Worm (Caenorhabditis elegans) whole organism, L3 larva: ENCODE data around the gene W02G9.3.

Source experiments
- R02D3.7 ChIP-seq: fragments of 150-350 bp; optimal IDR thresholded peaks from 2 replicates; lab custom pipeline; 2014; ENCODE audit warnings: missing biosample characterization, missing genetic modification characterization
- ZK546.5 ChIP-seq: sonication (generic microtip); optimal IDR thresholded peaks from 2 replicates; lab custom pipeline; 2017; ENCODE audit warnings: missing biosample characterization, missing genetic modification characterization
- ama-1 ChIP-seq: fragments of 150-350 bp; optimal IDR thresholded peaks from 2 replicates; lab custom pipeline; 2018
- ceh-16 ChIP-seq: sonication (generic microtip); optimal IDR thresholded peaks from 2 replicates; lab custom pipeline; 2017; ENCODE audit warnings: missing biosample characterization, missing genetic modification characterization
- ceh-82 ChIP-seq: fragments of 150-350 bp; optimal IDR thresholded peaks from 2 replicates; lab custom pipeline; 2014; ENCODE audit warnings: missing biosample characterization, missing genetic modification characterization
- ceh-9 ChIP-seq: sonication (generic microtip); optimal IDR thresholded peaks from 2 replicates; lab custom pipeline; 2018; ENCODE audit warnings: missing biosample characterization, missing genetic modification characterization
- daf-12 ChIP-seq: fragments of 150-350 bp; optimal IDR thresholded peaks from 2 replicates; lab custom pipeline; 2014; ENCODE audit warnings: missing biosample characterization, missing genetic modification reagents, missing genetic modification characterization
- elt-1 ChIP-seq: fragments of 150-350 bp; optimal IDR thresholded peaks from 2 replicates; lab custom pipeline; 2014; ENCODE audit warnings: missing biosample characterization, missing genetic modification characterization
- elt-2 ChIP-seq: sonication (generic microtip); optimal IDR thresholded peaks from 2 replicates; lab custom pipeline; 2016; ENCODE audit warnings: missing genetic modification reagents, mild to moderate bottlenecking, missing genetic modification characterization, missing compliant biosample characterization
- elt-3 ChIP-seq, 3 experiments: fragments of 150-350 bp in 1 of 3; sonication (generic microtip) in 2 of 3; optimal IDR thresholded peaks; 2 replicates in 2 of 3; 4 replicates in 1 of 3; lab custom pipeline; 2014 to 2017; ENCODE audit warnings: missing biosample characterization in 3 of 3, missing genetic modification characterization in 3 of 3
- eor-1 ChIP-seq, 2 experiments: fragments of 150-350 bp; optimal IDR thresholded peaks; 2 replicates each; lab custom pipeline; 2014 to 2018; ENCODE audit warnings: missing biosample characterization in 2 of 2, missing genetic modification characterization in 2 of 2
- fkh-10 ChIP-seq: sonication (generic microtip); optimal IDR thresholded peaks from 2 replicates; lab custom pipeline; 2017; ENCODE audit warnings: missing biosample characterization, missing genetic modification reagents, missing genetic modification characterization
- fkh-2 ChIP-seq: fragments of 150-350 bp; optimal IDR thresholded peaks from 2 replicates; lab custom pipeline; 2014; ENCODE audit warnings: missing biosample characterization, missing genetic modification reagents, missing genetic modification characterization
- fos-1 ChIP-seq: fragments of 150-350 bp; optimal IDR thresholded peaks from 2 replicates; lab custom pipeline; 2014; ENCODE audit warnings: missing biosample characterization, missing genetic modification characterization
- hmg-11 ChIP-seq: sonication (generic microtip); optimal IDR thresholded peaks from 2 replicates; lab custom pipeline; 2016; ENCODE audit warnings: missing genetic modification characterization, missing compliant biosample characterization
- jun-1 ChIP-seq: fragments of 150-350 bp; optimal IDR thresholded peaks from 2 replicates; lab custom pipeline; 2014; ENCODE audit warnings: missing biosample characterization, missing genetic modification reagents, missing genetic modification characterization
- lin-15B ChIP-seq: fragments of 150-350 bp; optimal IDR thresholded peaks from 2 replicates; lab custom pipeline; 2014; ENCODE audit warnings: missing biosample characterization, missing genetic modification characterization
- lin-39 ChIP-seq: fragments of 150-350 bp; optimal IDR thresholded peaks from 2 replicates; lab custom pipeline; 2018; ENCODE audit warnings: missing biosample characterization, missing genetic modification reagents, missing genetic modification characterization
- lsy-12 ChIP-seq: sonication (generic microtip); optimal IDR thresholded peaks from 2 replicates; lab custom pipeline; 2016; ENCODE audit warnings: mild to moderate bottlenecking, missing genetic modification characterization, missing compliant biosample characterization
- mdl-1 ChIP-seq: fragments of 150-350 bp; optimal IDR thresholded peaks from 2 replicates; lab custom pipeline; 2014; ENCODE audit warnings: missing biosample characterization, missing genetic modification characterization
- nfya-1 ChIP-seq: sonication (generic microtip); optimal IDR thresholded peaks from 2 replicates; lab custom pipeline; 2017; ENCODE audit warnings: missing genetic modification characterization, mild to moderate bottlenecking, missing compliant biosample characterization, antibody characterized with exemption, moderate library complexity; ENCODE audit not compliant: insufficient read depth
- nhr-11 ChIP-seq: fragments of 150-350 bp; optimal IDR thresholded peaks from 2 replicates; lab custom pipeline; 2014; ENCODE audit warnings: missing biosample characterization, missing genetic modification characterization
- nhr-12 ChIP-seq: fragments of 150-350 bp; optimal IDR thresholded peaks from 2 replicates; lab custom pipeline; 2014; ENCODE audit warnings: missing biosample characterization, missing genetic modification characterization
- nhr-23 ChIP-seq: fragments of 150-350 bp; optimal IDR thresholded peaks from 2 replicates; lab custom pipeline; 2014; ENCODE audit warnings: missing biosample characterization, missing genetic modification reagents, missing genetic modification characterization
- nhr-237 ChIP-seq: fragments of 150-350 bp; optimal IDR thresholded peaks from 2 replicates; lab custom pipeline; 2014; ENCODE audit warnings: missing biosample characterization, missing genetic modification characterization
- nhr-43 ChIP-seq: sonication (generic microtip); optimal IDR thresholded peaks from 2 replicates; lab custom pipeline; 2016; ENCODE audit warnings: mild to moderate bottlenecking, missing genetic modification characterization, missing compliant biosample characterization; ENCODE audit not compliant: poor library complexity, severe bottlenecking
- nhr-77 ChIP-seq: fragments of 150-350 bp; optimal IDR thresholded peaks from 2 replicates; lab custom pipeline; 2014; ENCODE audit warnings: missing biosample characterization, missing genetic modification characterization
- pha-4 ChIP-seq: fragments of 150-350 bp; optimal IDR thresholded peaks from 2 replicates; lab custom pipeline; 2014; ENCODE audit warnings: missing biosample characterization, missing genetic modification reagents, missing genetic modification characterization
- pqm-1 ChIP-seq: fragments of 150-350 bp; optimal IDR thresholded peaks from 2 replicates; lab custom pipeline; 2017; ENCODE audit warnings: missing biosample characterization, missing genetic modification characterization, inconsistent platforms
- sea-2 ChIP-seq: fragments of 150-350 bp; sonication (generic microtip); optimal IDR thresholded peaks from 4 replicates; lab custom pipeline; 2014; ENCODE audit warnings: missing biosample characterization, missing genetic modification reagents, missing genetic modification characterization
- snpc-4 ChIP-seq: fragments of 150-350 bp; optimal IDR thresholded peaks from 2 replicates; lab custom pipeline; 2014; ENCODE audit warnings: missing biosample characterization, missing genetic modification characterization
- tbx-2 ChIP-seq: sonication (generic microtip); optimal IDR thresholded peaks from 2 replicates; lab custom pipeline; 2016; ENCODE audit warnings: mild to moderate bottlenecking, missing genetic modification characterization, missing compliant biosample characterization
- unc-62 ChIP-seq: fragments of 150-350 bp; sonication (generic microtip); optimal IDR thresholded peaks from 4 replicates; lab custom pipeline; 2014; ENCODE audit warnings: missing biosample characterization, missing genetic modification reagents, missing genetic modification characterization
- zag-1 ChIP-seq: fragments of 150-350 bp; optimal IDR thresholded peaks from 2 replicates; lab custom pipeline; 2014; ENCODE audit warnings: missing biosample characterization, missing genetic modification characterization
- ztf-11 ChIP-seq: fragments of 150-350 bp; optimal IDR thresholded peaks from 2 replicates; lab custom pipeline; 2014; ENCODE audit warnings: missing biosample characterization, missing genetic modification characterization

Gene W02G9.3

ce11 chrV:2639035-2639434, 33.8 kb upstream of the W02G9.3 start, which contains the start of gene W02H5.2:
Gene W02H5.2, plus strand, starts transcription at chrV:2639335.
- no peak for TF ChIP-seq eor-1 (tag; optimal IDR thresholded peaks at IDR 0.05; lab: Kevin White, UChicago)
- TF ChIP-seq hmg-11 (tag; lab: Kevin White, UChicago): no peak
- no peak for TF ChIP-seq nhr-12
- no peak for TF ChIP-seq ceh-9 (tag; lab: Kevin White, UChicago)
- TF ChIP-seq lsy-12 (tag; lab: Kevin White, UChicago): no peak
- TF ChIP-seq snpc-4 (tag; lab: Kevin White, UChicago): no peak
- no peak for TF ChIP-seq nhr-77 (tag; lab: Kevin White, UChicago)
- TF ChIP-seq ZK546.5 (tag; lab: Kevin White, UChicago): no peak
- no peak for TF ChIP-seq lin-39 (tag; lab: Kevin White, UChicago)
- no peak for TF ChIP-seq elt-1 (tag; lab: Kevin White, UChicago)
- no peak for TF ChIP-seq ztf-11
- no peak for TF ChIP-seq sea-2 (GFP tag; lab: Kevin White, UChicago)

ce11 chrV:2639506-2639905, 33.3 kb upstream of the W02G9.3 start:
- TF ChIP-seq daf-12 (tag; lab: Kevin White, UChicago): no peak
- TF ChIP-seq fkh-2 (tag; lab: Kevin White, UChicago): no peak
- TF ChIP-seq pha-4 (tag; lab: Kevin White, UChicago): no peak
- TF ChIP-seq nhr-43 (tag; lab: Kevin White, UChicago): no peak
- TF ChIP-seq nhr-237 (tag; lab: Kevin White, UChicago): no peak
- TF ChIP-seq nhr-77 (tag; lab: Kevin White, UChicago): no peak
- no peak for TF ChIP-seq elt-3 (tag; optimal IDR thresholded peaks at IDR 0.05; lab: Kevin White, UChicago)
- TF ChIP-seq elt-1 (tag; lab: Kevin White, UChicago): no peak
- no peak for TF ChIP-seq ama-1 (lab: Kevin White, UChicago)
- no peak for TF ChIP-seq eor-1 (tag; optimal IDR thresholded peaks at IDR 0.05; lab: Kevin White, UChicago)

ce11 chrV:2646067-2646466, 26.7 kb upstream of the W02G9.3 start:
- TF ChIP-seq nhr-23 (tag; lab: Kevin White, UChicago) (no peak), sea-2 (GFP tag; lab: Kevin White, UChicago) (no peak), ceh-82 (tag; lab: Kevin White, UChicago) (no peak), hmg-11 (tag; lab: Kevin White, UChicago) (no peak)

ce11 chrV:2647222-2647796, 25.5 kb upstream of the W02G9.3 start:
- TF ChIP-seq pqm-1 (tag; lab: Kevin White, UChicago): no peak
- TF ChIP-seq fos-1: no peak
- TF ChIP-seq jun-1 (tag; lab: Kevin White, UChicago): no peak
- peak; percentile 86 for TF ChIP-seq nfya-1

ce11 chrV:2650980-2651379, 21.8 kb upstream of the W02G9.3 start:
- TF ChIP-seq eor-1 (tag; optimal IDR thresholded peaks at IDR 0.05; lab: Kevin White, UChicago) (no peak), lin-15B (tag; lab: Kevin White, UChicago) (no peak), ceh-82 (tag; lab: Kevin White, UChicago) (no peak), nhr-77 (tag; lab: Kevin White, UChicago) (no peak)
- TF ChIP-seq, all 47 proteins: peak for 0

ce11 chrV:2652557-2653133, 20.1 kb upstream of the W02G9.3 start, which contains the start of the genes W02H5.8 and angl-1:
Gene W02H5.8, minus strand, starts transcription at chrV:2652657.
Gene angl-1, plus strand, starts transcription at chrV:2653083.
- TF ChIP-seq sea-2 (GFP tag; lab: Kevin White, UChicago): no peak
- no peak for TF ChIP-seq nhr-23 (tag; lab: Kevin White, UChicago)
- TF ChIP-seq mdl-1 (tag; lab: Kevin White, UChicago): no peak
- no peak for TF ChIP-seq hmg-11 (tag; lab: Kevin White, UChicago)
- TF ChIP-seq tbx-2 (tag; lab: Kevin White, UChicago): no peak
- no peak for TF ChIP-seq ceh-16 (tag; lab: Kevin White, UChicago)
- no peak for TF ChIP-seq jun-1 (tag; lab: Kevin White, UChicago)
- TF ChIP-seq zag-1 (tag; lab: Kevin White, UChicago): no peak
- TF ChIP-seq nhr-11 (tag; lab: Kevin White, UChicago): no peak
- TF ChIP-seq eor-1 (tag; optimal IDR thresholded peaks at IDR 0.05; lab: Kevin White, UChicago): no peak
- TF ChIP-seq ceh-9 (tag; lab: Kevin White, UChicago): no peak
- TF ChIP-seq elt-3 (tag; optimal IDR thresholded peaks at IDR 0.05; lab: Kevin White, UChicago): no peak
- no peak for TF ChIP-seq unc-62 (GFP tag; lab: Kevin White, UChicago)
- TF ChIP-seq nhr-77 (tag; lab: Kevin White, UChicago): no peak
- TF ChIP-seq ama-1 (lab: Kevin White, UChicago): no peak
- no peak for TF ChIP-seq nhr-43 (tag; lab: Kevin White, UChicago)
- no peak for TF ChIP-seq fkh-2 (tag; lab: Kevin White, UChicago)
- TF ChIP-seq elt-2 (tag; lab: Kevin White, UChicago): no peak
- no peak for TF ChIP-seq fkh-10 (GFP tag; lab: Kevin White, UChicago)
- TF ChIP-seq R02D3.7: no peak
